Fruit fly (Drosophila melanogaster) Kc167 (cell line): Measurements from ENCODE around the gene CG32032.

Experiments
- Myc ChIP-seq: fragments of >200 bp; optimal IDR thresholded peaks from 2 replicates; lab custom pipeline; 2017; ENCODE audit warnings: missing external identifiers
- Sin3A ChIP-seq: fragments of >200 bp; optimal IDR thresholded peaks from 2 replicates; lab custom pipeline; 2018; ENCODE audit warnings: missing external identifiers
- h ChIP-seq: fragments of >200 bp; optimal IDR thresholded peaks from 3 replicates; lab custom pipeline; 2018; ENCODE audit warnings: missing external identifiers
- insv ChIP-seq: fragments of >200 bp; optimal IDR thresholded peaks from 3 replicates; lab custom pipeline; 2018; ENCODE audit warnings: missing external identifiers
- psq ChIP-seq: fragments of >200 bp; optimal IDR thresholded peaks from 2 replicates; lab custom pipeline; 2017; ENCODE audit warnings: missing external identifiers
- ttk ChIP-seq: sonication (Bioruptor generic); optimal IDR thresholded peaks from 2 replicates; lab custom pipeline; 2017; ENCODE audit warnings: missing external identifiers

Gene CG32032

dm6 chr3L:9072062-9072730, 20.7 kb upstream of the CG32032 start:
- no peak for TF ChIP-seq Myc (lab: Kevin White, UChicago)
- no peak for TF ChIP-seq ttk
- no peak for TF ChIP-seq psq
- TF ChIP-seq h (lab: Kevin White, UChicago) = no peak
- no peak for TF ChIP-seq Sin3A (lab: Kevin White, UChicago)
- TF ChIP-seq insv (lab: Kevin White, UChicago) = no peak

dm6 chr3L:9072731-9073385, 20.0 kb upstream of the CG32032 start, which contains the start of the genes CG4911 and CG4942:
TSS of gene CG4911 (minus strand) at chr3L:9072731.
TSS of gene CG4942 (plus strand) at chr3L:9073105.
- TF ChIP-seq psq = no peak

dm6 chr3L:9074285-9074684, 18.6 kb upstream of the CG32032 start, which contains the start of gene teq:
TSS of gene teq (plus strand) at chr3L:9074643.
- TF ChIP-seq ttk (no peak), insv (lab: Kevin White, UChicago) (no peak), Myc (lab: Kevin White, UChicago) (no peak), h (lab: Kevin White, UChicago) (no peak), Sin3A (lab: Kevin White, UChicago) (no peak), psq (no peak)

- no peak for TF ChIP-seq insv (lab: Kevin White, UChicago)
- TF ChIP-seq h (lab: Kevin White, UChicago) = no peak
- TF ChIP-seq Myc (lab: Kevin White, UChicago) = no peak
- no peak for TF ChIP-seq psq
- no peak for TF ChIP-seq ttk
- no peak for TF ChIP-seq Sin3A (lab: Kevin White, UChicago)
These were observed 18.0 kb upstream of the CG32032 start for dm6 chr3L:9074882-9075281.

- TF ChIP-seq insv (lab: Kevin White, UChicago) (no peak), psq (no peak), h (lab: Kevin White, UChicago) (no peak), Sin3A (lab: Kevin White, UChicago) (no peak), ttk (no peak)
These were observed 2.1 kb downstream of the CG32032 start for dm6 chr3L:9094980-9095425.

- TF ChIP-seq Sin3A (lab: Kevin White, UChicago) (no peak), h (lab: Kevin White, UChicago) (no peak), insv (lab: Kevin White, UChicago) (no peak), Myc (lab: Kevin White, UChicago) (no peak), psq (no peak), ttk (no peak)
These were observed 2.9 kb downstream of the CG32032 start for dm6 chr3L:9095704-9096103.

- TF ChIP-seq h (lab: Kevin White, UChicago) (no peak), Sin3A (lab: Kevin White, UChicago) (no peak), psq (no peak), insv (lab: Kevin White, UChicago) (no peak), ttk (no peak), Myc (lab: Kevin White, UChicago) (no peak)
These were observed 3.8 kb downstream of the CG32032 start, which contains the start of gene CG13315 for dm6 chr3L:9096648-9097047. TSS of gene CG13315 (plus strand) at chr3L:9096877.

- TF ChIP-seq insv (lab: Kevin White, UChicago) (no peak), Myc (lab: Kevin White, UChicago) (no peak), psq (no peak), h (lab: Kevin White, UChicago) (no peak), Sin3A (lab: Kevin White, UChicago) (no peak), ttk (no peak)
These were observed 20.9 kb downstream of the CG32032 start for dm6 chr3L:9113582-9114282.

- TF ChIP-seq ttk (no peak), insv (lab: Kevin White, UChicago) (no peak), Sin3A (lab: Kevin White, UChicago) (no peak), h (lab: Kevin White, UChicago) (no peak), psq (no peak), Myc (lab: Kevin White, UChicago) (no peak)
These were observed 21.6 kb downstream of the CG32032 start for dm6 chr3L:9114404-9114803.

- TF ChIP-seq h (lab: Kevin White, UChicago) (no peak), Sin3A (lab: Kevin White, UChicago) (no peak), Myc (lab: Kevin White, UChicago) (no peak), psq (no peak), insv (lab: Kevin White, UChicago) (no peak), ttk (no peak)
These were observed 22.8 kb downstream of the CG32032 start for dm6 chr3L:9115654-9116053.

dm6 chr3L:9119564-9119963, 26.7 kb downstream of the CG32032 start:
- TF ChIP-seq Sin3A (lab: Kevin White, UChicago) = no peak
- no peak for TF ChIP-seq Myc (lab: Kevin White, UChicago)
- no peak for TF ChIP-seq insv (lab: Kevin White, UChicago)
- TF ChIP-seq h (lab: Kevin White, UChicago) = no peak
- TF ChIP-seq psq = no peak
- TF ChIP-seq ttk = no peak

dm6 chr3L:9121289-9121688, 28.4 kb downstream of the CG32032 start:
- no peak for TF ChIP-seq ttk
- TF ChIP-seq insv (lab: Kevin White, UChicago) = no peak
- no peak for TF ChIP-seq Myc (lab: Kevin White, UChicago)
- no peak for TF ChIP-seq psq
- TF ChIP-seq Sin3A (lab: Kevin White, UChicago) = no peak
- no peak for TF ChIP-seq h (lab: Kevin White, UChicago)
